Worm (Caenorhabditis elegans): ENCODE results near the gene scp-1.

scp-1 gene

ce11 chrII:9347444-9347843, 13.6 kb downstream of the scp-1 start:
- TF ChIP-seq hlh-13 (GFP tag; optimal IDR thresholded peaks at IDR 0.05) (no peak), elt-2 (tag; optimal IDR thresholded peaks at IDR 0.05) (no peak), pros-1 (tag; optimal IDR thresholded peaks at IDR 0.05) (no peak), Y22D7AL.16 (tag; optimal IDR thresholded peaks at IDR 0.05) (no peak), mec-3 (tag; optimal IDR thresholded peaks at IDR 0.05; ENCODE audit: borderline replicate concordance) (no peak), hlh-30 (tag; optimal IDR thresholded peaks at IDR 0.05; ENCODE audit: insufficient read depth) (no peak), C08G9.2 (tag; optimal IDR thresholded peaks at IDR 0.05) (no peak), ref-2 (tag; optimal IDR thresholded peaks at IDR 0.05) (no peak), tbx-7 (tag; optimal IDR thresholded peaks at IDR 0.05) (no peak), unc-3 (GFP tag; conservative IDR thresholded peaks at IDR 0.05) (no peak), unc-3 (tag; optimal IDR thresholded peaks at IDR 0.05) (no peak), fkh-6 (tag; optimal IDR thresholded peaks at IDR 0.05) (no peak), pat-9 (tag; optimal IDR thresholded peaks at IDR 0.05) (no peak), madf-2 (tag; optimal IDR thresholded peaks at IDR 0.05) (no peak), pag-3 (tag; optimal IDR thresholded peaks at IDR 0.05; ENCODE audit: borderline replicate concordance) (no peak)

DNA sequence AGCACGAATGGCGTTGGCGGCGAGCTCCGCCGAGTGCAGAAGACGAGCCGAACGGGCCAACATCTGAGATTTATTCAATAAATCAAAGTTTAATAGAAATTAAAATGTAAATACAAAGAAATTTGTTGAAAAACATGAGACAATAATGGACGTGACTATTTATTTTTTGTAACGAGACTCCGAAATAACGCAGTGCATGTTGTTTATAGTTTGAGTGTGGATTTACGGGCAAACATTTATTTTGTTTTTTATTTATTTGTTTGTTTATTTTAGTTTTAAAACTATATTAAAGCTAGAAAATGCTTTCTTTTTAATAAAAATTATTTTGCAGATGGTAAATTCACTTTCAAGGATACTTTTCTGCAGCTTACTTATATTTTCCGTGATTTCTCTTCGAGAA, 18.9 kb downstream of the scp-1 start, which contains the start of the genes sdhb-1 and cup-15:
Gene sdhb-1, minus strand, starts transcription at position 63 of the 400 bp plus-strand sequence.
Gene cup-15, plus strand, starts transcription at position 332 of the 400 bp plus-strand sequence.
- TF ChIP-seq syd-9 (tag; optimal IDR thresholded peaks at IDR 0.05) (no peak), eyg-1 (tag; optimal IDR thresholded peaks at IDR 0.05) (no peak), fkh-6 (tag; optimal IDR thresholded peaks at IDR 0.05) (no peak), ceh-31 (tag; optimal IDR thresholded peaks at IDR 0.05) (no peak), lim-6 (tag; optimal IDR thresholded peaks at IDR 0.05) (no peak), ceh-34 (tag; optimal IDR thresholded peaks at IDR 0.05) (no peak), che-1 (tag; optimal IDR thresholded peaks at IDR 0.05) (no peak)

DNA sequence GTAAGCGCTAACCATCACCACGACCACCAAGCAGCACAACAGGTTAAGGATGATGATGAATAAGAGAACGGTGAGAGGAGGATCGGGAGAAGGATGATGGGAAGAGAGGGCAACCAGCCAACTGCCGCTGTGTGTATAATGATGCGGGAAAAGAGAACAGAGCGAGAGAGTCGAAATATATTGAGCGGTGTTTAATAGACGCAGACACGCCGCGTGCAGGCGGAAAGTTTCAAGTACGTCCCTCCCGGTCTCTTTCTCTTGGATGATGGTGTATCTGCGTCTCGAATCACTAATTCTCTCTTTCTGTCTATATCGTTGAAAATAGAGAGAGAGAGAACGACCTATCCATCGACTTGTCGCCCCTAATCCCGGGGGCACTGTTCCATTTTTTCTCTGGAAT, 22.9 kb downstream of the scp-1 start:
- no peak for TF ChIP-seq dmd-4 (tag; optimal IDR thresholded peaks at IDR 0.05; ENCODE audit: borderline replicate concordance)
- TF ChIP-seq pax-1 (tag; optimal IDR thresholded peaks at IDR 0.05) = no peak
- no peak for TF ChIP-seq sox-4 (tag; optimal IDR thresholded peaks at IDR 0.05)
- no peak for TF ChIP-seq K02D7.2 (tag; optimal IDR thresholded peaks at IDR 0.05)
- TF ChIP-seq ref-2 (tag; optimal IDR thresholded peaks at IDR 0.05) = peak; percentile 30
- no peak for TF ChIP-seq ceh-9 (tag; optimal IDR thresholded peaks at IDR 0.05)
- TF ChIP-seq pag-3 (tag; optimal IDR thresholded peaks at IDR 0.05; ENCODE audit: borderline replicate concordance) = no peak
- TF ChIP-seq pqm-1 (tag; optimal IDR thresholded peaks at IDR 0.05) = no peak
- TF ChIP-seq ceh-31 (tag; optimal IDR thresholded peaks at IDR 0.05) = peak; percentile 26
- TF ChIP-seq unc-3 (GFP tag; conservative IDR thresholded peaks at IDR 0.05) = 0 out of 2 replicates have a peak, but pooled peaks have one; percentile 18
- no peak for TF ChIP-seq unc-3 (tag; optimal IDR thresholded peaks at IDR 0.05)
- TF ChIP-seq lin-11 (tag; optimal IDR thresholded peaks at IDR 0.05) = no peak
- TF ChIP-seq ceh-19 (GFP tag; optimal IDR thresholded peaks at IDR 0.05) = peak; percentile 32
- TF ChIP-seq hlh-30 (tag; optimal IDR thresholded peaks at IDR 0.05; ENCODE audit: insufficient read depth) = peak; percentile 54
- no peak for TF ChIP-seq hlh-6 (tag; optimal IDR thresholded peaks at IDR 0.05)
- peak; percentile 7 for TF ChIP-seq unc-42 (tag; optimal IDR thresholded peaks at IDR 0.05)
- peak; percentile 55 for TF ChIP-seq ceh-34 (tag; optimal IDR thresholded peaks at IDR 0.05)
- TF ChIP-seq tbx-2 (tag; optimal IDR thresholded peaks at IDR 0.05) = peak; percentile 38
- peak; percentile 12 for TF ChIP-seq ceh-22 (tag; optimal IDR thresholded peaks at IDR 0.05)
- no peak for TF ChIP-seq eyg-1 (tag; optimal IDR thresholded peaks at IDR 0.05)
- TF ChIP-seq unc-55 (GFP tag; optimal IDR thresholded peaks at IDR 0.05) = peak; percentile 18
- TF ChIP-seq rnt-1 (tag; optimal IDR thresholded peaks at IDR 0.05) = no peak
- peak; percentile 2 for TF ChIP-seq dve-1 (tag; optimal IDR thresholded peaks at IDR 0.05)
- TF ChIP-seq ceh-30 (tag; optimal IDR thresholded peaks at IDR 0.05) = no peak
- TF ChIP-seq ztf-16 (tag; optimal IDR thresholded peaks at IDR 0.05) = no peak
- no peak for TF ChIP-seq zip-5 (tag; optimal IDR thresholded peaks at IDR 0.05)
- TF ChIP-seq ttx-3 (tag; optimal IDR thresholded peaks at IDR 0.05) = no peak
- no peak for TF ChIP-seq ceh-6 (GFP tag; optimal IDR thresholded peaks at IDR 0.05)
- TF ChIP-seq nhr-232 (tag; optimal IDR thresholded peaks at IDR 0.05) = no peak
- TF ChIP-seq nhr-11 (tag; optimal IDR thresholded peaks at IDR 0.05) = no peak
- TF ChIP-seq Y22D7AL.16 (tag; optimal IDR thresholded peaks at IDR 0.05) = no peak
- TF ChIP-seq sox-2 (GFP tag; IDR thresholded peaks at IDR 0.05) = no peak
- no peak for TF ChIP-seq ceh-2 (tag; optimal IDR thresholded peaks at IDR 0.05)
- peak; percentile 69 for TF ChIP-seq nfya-1 (tag; optimal IDR thresholded peaks at IDR 0.05)
- TF ChIP-seq ceh-18 (tag; optimal IDR thresholded peaks at IDR 0.05) = peak; percentile 74

Measured in whole organism, late embryonic.